Fruit fly (Drosophila melanogaster) whole organism, embryonic: ENCODE results near the gene pbl.

ENCODE experiments used
- Asciz ChIP-seq: fragments of 200-800 bp; sonication (Bioruptor generic); optimal IDR thresholded peaks from 2 replicates; lab custom pipeline; 2017; ENCODE audit warnings: missing biosample characterization, mild to moderate bottlenecking, missing genetic modification characterization, missing genetic modification reagents
- CG10209 ChIP-seq: fragments of 200-800 bp; sonication (Bioruptor generic); optimal IDR thresholded peaks from 3 replicates; lab custom pipeline; 2017; ENCODE audit warnings: missing biosample characterization, mild to moderate bottlenecking, missing genetic modification characterization, missing genetic modification reagents
- CG10274 ChIP-seq: fragments of 200-800 bp; sonication (Bioruptor generic); optimal IDR thresholded peaks from 3 replicates; lab custom pipeline; 2017; ENCODE audit warnings: missing biosample characterization, mild to moderate bottlenecking, missing genetic modification characterization
- CG10431 ChIP-seq: fragments of 200-800 bp; sonication (Bioruptor generic); optimal IDR thresholded peaks from 3 replicates; lab custom pipeline; 2018; ENCODE audit warnings: missing biosample characterization, mild to moderate bottlenecking, missing genetic modification characterization
- CG11398 ChIP-seq: fragments of 200-800 bp; sonication (Bioruptor generic); optimal IDR thresholded peaks from 2 replicates; lab custom pipeline; 2016; ENCODE audit warnings: missing biosample characterization, missing genetic modification characterization
- CG13123 ChIP-seq: fragments of 200-800 bp; sonication (Bioruptor generic); optimal IDR thresholded peaks from 2 replicates; lab custom pipeline; 2016; ENCODE audit warnings: missing biosample characterization, missing genetic modification characterization
- CG14014 ChIP-seq: fragments of 200-800 bp; sonication (Bioruptor generic); IDR thresholded peaks from 2 replicates; pipeline ENCODE4 v1.3.6; 2022; ENCODE audit warnings: missing biosample characterization, missing genetic modification characterization
- CG14965 ChIP-seq: fragments of 200-800 bp; sonication (Bioruptor generic); optimal IDR thresholded peaks from 2 replicates; lab custom pipeline; 2016; ENCODE audit warnings: missing biosample characterization, missing genetic modification characterization, borderline replicate concordance
- CG17385 ChIP-seq: fragments of 200-800 bp; sonication (Bioruptor generic); optimal IDR thresholded peaks from 3 replicates; lab custom pipeline; 2018; ENCODE audit warnings: missing biosample characterization, mild to moderate bottlenecking, missing genetic modification characterization
- CG18262 ChIP-seq: fragments of 200-800 bp; optimal IDR thresholded peaks from 3 replicates; lab custom pipeline; 2019; ENCODE audit warnings: missing biosample characterization, mild to moderate bottlenecking, missing genetic modification characterization, moderate library complexity
- CG18619 ChIP-seq: fragments of 200-800 bp; sonication (Bioruptor generic); optimal IDR thresholded peaks from 3 replicates; lab custom pipeline; 2017; ENCODE audit warnings: missing biosample characterization, mild to moderate bottlenecking, missing genetic modification characterization
- CG2199 ChIP-seq: fragments of 200-800 bp; sonication (Bioruptor generic); IDR thresholded peaks from 3 replicates; pipeline ENCODE4 v1.3.6; 2022; ENCODE audit warnings: missing biosample characterization, missing genetic modification characterization
- CG30403 ChIP-seq: fragments of 200-800 bp; sonication (Bioruptor generic); optimal IDR thresholded peaks from 3 replicates; lab custom pipeline; 2016; ENCODE audit warnings: missing biosample characterization, missing genetic modification characterization
- CG31365 ChIP-seq: fragments of 200-800 bp; sonication (Bioruptor generic); optimal IDR thresholded peaks from 2 replicates; lab custom pipeline; 2018; ENCODE audit warnings: missing biosample characterization, mild to moderate bottlenecking, missing genetic modification characterization
- CG3281 ChIP-seq: fragments of 200-800 bp; sonication (Bioruptor generic); optimal IDR thresholded peaks from 3 replicates; lab custom pipeline; 2017; ENCODE audit warnings: missing biosample characterization, mild to moderate bottlenecking, missing genetic modification characterization
- CG34376 ChIP-seq: fragments of 200-800 bp; sonication (Bioruptor generic); optimal IDR thresholded peaks from 2 replicates; lab custom pipeline; 2018; ENCODE audit warnings: missing biosample characterization, mild to moderate bottlenecking, missing genetic modification characterization
- CG4328 ChIP-seq: fragments of 200-800 bp; sonication (Bioruptor generic); optimal IDR thresholded peaks from 3 replicates; lab custom pipeline; 2017; ENCODE audit warnings: missing biosample characterization, missing genetic modification reagents, missing genetic modification characterization
- CG4424 ChIP-seq: fragments of 200-800 bp; sonication (Bioruptor generic); optimal IDR thresholded peaks from 3 replicates; lab custom pipeline; 2016; ENCODE audit warnings: missing biosample characterization, missing genetic modification characterization
- CG6813 ChIP-seq: fragments of 200-800 bp; sonication (Bioruptor generic); optimal IDR thresholded peaks from 2 replicates; lab custom pipeline; 2017; ENCODE audit warnings: missing biosample characterization, missing genetic modification characterization, mild to moderate bottlenecking, moderate library complexity, missing genetic modification reagents
- CG7556 ChIP-seq: fragments of 200-800 bp; sonication (Bioruptor generic); optimal IDR thresholded peaks from 2 replicates; lab custom pipeline; 2017; ENCODE audit warnings: missing biosample characterization, mild to moderate bottlenecking, missing genetic modification characterization
- CG8765 ChIP-seq: fragments of 200-800 bp; sonication (Bioruptor generic); IDR thresholded peaks from 2 replicates; pipeline ENCODE4 v1.3.6; 2022; ENCODE audit warnings: missing biosample characterization, missing genetic modification characterization
- Doc2 ChIP-seq: fragments of 200-800 bp; sonication (Bioruptor generic); IDR thresholded peaks from 2 replicates; pipeline ENCODE4 v1.3.6; 2022; ENCODE audit warnings: missing biosample characterization, missing genetic modification characterization
- Dref ChIP-seq: fragments of 200-800 bp; sonication (Bioruptor generic); IDR thresholded peaks from 2 replicates; pipeline ENCODE4 v1.3.6; 2022; ENCODE audit warnings: missing biosample characterization, missing genetic modification characterization
- Eip74EF ChIP-seq, 2 experiments: fragments of 200-800 bp in 1 of 2; fragments of >200 bp in 1 of 2; sonication (Bioruptor generic) in 1 of 2; optimal IDR thresholded peaks; 2 replicates each; lab custom pipeline; 2017 to 2019; ENCODE audit warnings: missing biosample characterization in 2 of 2, missing genetic modification characterization in 2 of 2, mild to moderate bottlenecking in 1 of 2, moderate library complexity in 1 of 2
- HmgD ChIP-seq: fragments of 200-800 bp; sonication (Bioruptor generic); optimal IDR thresholded peaks from 3 replicates; lab custom pipeline; 2016; ENCODE audit warnings: missing biosample characterization, missing genetic modification characterization
- Hr51 ChIP-seq, 2 experiments: fragments of 200-800 bp; sonication (Bioruptor generic); optimal IDR thresholded peaks; 2 replicates in 1 of 2; 3 replicates in 1 of 2; lab custom pipeline; 2016 to 2018; ENCODE audit warnings: missing biosample characterization in 2 of 2, missing genetic modification characterization in 2 of 2, mild to moderate bottlenecking in 1 of 2, moderate library complexity in 1 of 2
- Jarid2 ChIP-seq: fragments of 200-800 bp; sonication (Bioruptor generic); optimal IDR thresholded peaks from 3 replicates; lab custom pipeline; 2017; ENCODE audit warnings: mild to moderate bottlenecking, missing biosample characterization, missing genetic modification reagents, missing genetic modification characterization
- Lim3 ChIP-seq: fragments of 200-800 bp; sonication (Bioruptor generic); IDR thresholded peaks from 2 replicates; pipeline ENCODE4 v1.3.6; 2022; ENCODE audit warnings: missing biosample characterization, missing genetic modification characterization
- Oaz ChIP-seq: fragments of 200-800 bp; sonication (Bioruptor generic); IDR thresholded peaks from 2 replicates; pipeline ENCODE4 v1.3.6; 2022; ENCODE audit warnings: missing biosample characterization, missing genetic modification characterization
- Side ChIP-seq: fragments of 200-800 bp; sonication (Bioruptor generic); optimal IDR thresholded peaks from 2 replicates; lab custom pipeline; 2016; ENCODE audit warnings: missing biosample characterization, missing genetic modification characterization
- dm ChIP-seq: fragments of 200-800 bp; sonication (Bioruptor generic); optimal IDR thresholded peaks from 3 replicates; lab custom pipeline; 2016; ENCODE audit warnings: missing biosample characterization, missing genetic modification characterization
- gcm ChIP-seq: fragments of 200-800 bp; sonication (Bioruptor generic); optimal IDR thresholded peaks from 2 replicates; lab custom pipeline; 2019; ENCODE audit warnings: missing biosample characterization, mild to moderate bottlenecking, missing genetic modification characterization, moderate library complexity
- gem ChIP-seq: fragments of 200-800 bp; sonication (Bioruptor generic); optimal IDR thresholded peaks from 2 replicates; lab custom pipeline; 2019; ENCODE audit warnings: missing biosample characterization, mild to moderate bottlenecking, missing genetic modification characterization, moderate library complexity
- inv ChIP-seq: fragments of 200-800 bp; sonication (Bioruptor generic); IDR thresholded peaks from 2 replicates; pipeline ENCODE4 v1.3.6; 2022; ENCODE audit warnings: missing biosample characterization, missing genetic modification characterization; ENCODE audit not compliant: partially characterized antibody
- kni ChIP-seq: fragments of 200-800 bp; sonication (Bioruptor generic); optimal IDR thresholded peaks from 3 replicates; lab custom pipeline; 2017; ENCODE audit warnings: mild to moderate bottlenecking, missing biosample characterization, missing genetic modification reagents, missing genetic modification characterization
- lola ChIP-seq, 3 experiments: fragments of >200 bp in 2 of 3; fragments of 200-800 bp in 1 of 3; sonication (Bioruptor generic) in 1 of 3; optimal IDR thresholded peaks; 2 replicates each; lab custom pipeline; 2017 to 2019; ENCODE audit warnings: missing biosample characterization in 3 of 3, missing genetic modification characterization in 3 of 3, mild to moderate bottlenecking in 1 of 3, moderate library complexity in 1 of 3
- org-1 ChIP-seq: fragments of 200-800 bp; sonication (Bioruptor generic); optimal IDR thresholded peaks from 2 replicates; lab custom pipeline; 2017; ENCODE audit warnings: missing biosample characterization, missing genetic modification characterization
- p53 ChIP-seq: fragments of 200-800 bp; sonication (Bioruptor generic); optimal IDR thresholded peaks from 2 replicates; lab custom pipeline; 2016; ENCODE audit warnings: missing biosample characterization, missing genetic modification characterization
- sens ChIP-seq: fragments of 200-800 bp; sonication (Bioruptor generic); peaks from one replicate; lab custom pipeline; 2016; ENCODE audit warnings: missing biosample characterization, missing genetic modification characterization
- sisA ChIP-seq: fragments of 200-800 bp; sonication (Bioruptor generic); IDR thresholded peaks from 2 replicates; pipeline ENCODE4 v1.3.6; 2022; ENCODE audit warnings: missing biosample characterization, missing genetic modification characterization
- slbo ChIP-seq: fragments of 200-800 bp; sonication (Bioruptor generic); IDR thresholded peaks from 2 replicates; pipeline ENCODE4 v1.3.6; 2022; ENCODE audit warnings: missing biosample characterization, missing genetic modification characterization
- tll ChIP-seq, 2 experiments: fragments of 200-800 bp in 1 of 2; fragments of >200 bp in 1 of 2; sonication (Bioruptor generic) in 1 of 2; optimal IDR thresholded peaks; 2 replicates each; lab custom pipeline; 2017 to 2019; ENCODE audit warnings: missing biosample characterization in 2 of 2, missing genetic modification characterization in 2 of 2, mild to moderate bottlenecking in 1 of 2, moderate library complexity in 1 of 2
- ttk ChIP-seq: fragments of 200-800 bp; sonication (Bioruptor generic); IDR thresholded peaks from 2 replicates; pipeline ENCODE4 v2.1.2; 2022; ENCODE audit warnings: missing biosample characterization, missing genetic modification characterization
- usp ChIP-seq: fragments of >200 bp; optimal IDR thresholded peaks from 2 replicates; lab custom pipeline; 2017; ENCODE audit warnings: missing biosample characterization, missing genetic modification characterization
- zf30C ChIP-seq: fragments of 200-800 bp; sonication (Bioruptor generic); optimal IDR thresholded peaks from 3 replicates; lab custom pipeline; 2018; ENCODE audit warnings: missing biosample characterization, mild to moderate bottlenecking, missing genetic modification characterization

The pbl gene

DNA sequence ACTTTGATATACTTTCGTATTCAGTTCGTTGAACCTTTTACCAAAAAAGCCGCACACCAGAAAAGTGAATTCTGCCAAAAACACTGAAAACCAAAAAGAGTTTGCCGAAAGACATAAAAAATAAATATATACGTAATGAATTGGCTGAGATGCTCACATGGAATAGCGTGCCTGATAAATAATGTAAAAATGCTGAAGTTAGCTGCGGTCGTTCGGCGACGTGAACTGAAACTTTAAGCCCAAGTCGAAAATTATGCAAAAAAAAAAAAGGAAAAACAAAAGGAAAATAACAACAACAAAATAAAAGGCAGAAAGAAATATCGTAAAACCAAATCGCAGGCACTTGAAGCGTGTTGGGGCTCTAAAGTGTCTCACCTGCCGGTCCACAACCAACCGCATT is 32.1 kb downstream of the pbl start:
- TF ChIP-seq CG11398 (no peak), CG31365 (tag; lab: Kevin White, UChicago) (no peak), tll (GFP tag; optimal IDR thresholded peaks at IDR 0.05; lab: Kevin White, UChicago) (no peak)

DNA sequence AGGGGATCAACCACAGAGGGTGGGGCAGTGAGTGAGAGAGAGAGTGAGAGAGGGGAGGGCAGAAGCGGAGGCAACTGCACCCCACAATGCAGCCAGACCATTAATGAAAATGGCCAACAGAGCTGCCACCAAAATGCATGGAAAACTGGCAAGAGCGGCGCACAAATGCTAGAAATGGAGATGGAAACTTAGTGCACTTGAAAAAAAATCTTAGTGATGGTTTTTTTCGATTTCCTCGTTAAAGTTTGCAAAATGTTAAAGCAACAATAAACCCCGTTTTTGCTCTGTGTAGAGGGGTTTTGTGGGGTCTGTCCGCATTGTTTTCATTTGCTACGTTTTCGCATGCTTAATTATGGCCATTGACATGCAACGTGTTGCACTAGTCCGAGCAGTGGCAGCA is 34.3 kb downstream of the pbl start:
- TF ChIP-seq CG10274 (no peak), Side (GFP tag; lab: Kevin White, UChicago) (no peak), ttk (GFP tag; lab: Robert Waterston, UW) (no peak), Eip74EF (GFP tag; optimal IDR thresholded peaks at IDR 0.05; lab: Kevin White, UChicago) (no peak), CG14965 (GFP tag; lab: Kevin White, UChicago) (no peak), CG14014 (GFP tag; lab: Robert Waterston, UW) (no peak), usp (no peak), Doc2 (no peak), Lim3 (GFP tag; lab: Robert Waterston, UW) (no peak), CG2199 (no peak), CG13123 (GFP tag; lab: Kevin White, UChicago) (no peak)
- TF ChIP-seq, all 482 proteins: peak for 0

DNA sequence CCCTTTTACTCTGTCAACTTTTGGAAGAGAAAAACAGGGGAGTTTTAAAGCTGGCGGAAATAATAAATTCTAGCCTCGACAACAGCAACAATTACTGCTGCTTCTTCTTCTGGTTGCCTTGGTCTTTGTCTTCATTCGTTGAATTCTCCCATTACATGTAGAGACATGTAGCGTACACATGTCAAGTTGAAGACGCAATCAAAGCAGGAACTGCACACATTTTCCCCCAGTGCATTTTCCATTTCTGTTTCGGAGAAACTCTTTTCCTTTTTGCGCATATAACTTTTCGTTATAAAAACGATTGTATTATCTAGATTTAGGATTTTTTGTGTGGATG is 35.4 kb downstream of the pbl start:
- TF ChIP-seq dm (GFP tag; lab: Kevin White, UChicago) (no peak), kni (GFP tag; lab: Kevin White, UChicago) (peak; percentile 42), CG10431 (GFP tag; lab: Kevin White, UChicago) (peak; percentile 83), CG7556 (no peak), zf30C (GFP tag; lab: Kevin White, UChicago) (peak; percentile 12), tll (GFP tag; optimal IDR thresholded peaks at IDR 0.05; lab: Kevin White, UChicago) (no peak), sens (peak; percentile 74), p53 (GFP tag; lab: Kevin White, UChicago) (peak; percentile 7), CG4328 (GFP tag; lab: Kevin White, UChicago) (no peak), CG17385 (GFP tag; lab: Kevin White, UChicago) (peak; percentile 53), CG18262 (tag; lab: Kevin White, UChicago) (peak; percentile 38), CG2199 (0 out of 3 replicates have a peak, but pooled peaks have one; percentile 46), sisA (GFP tag; lab: Robert Waterston, UW) (no peak), inv (GFP tag; lab: Robert Waterston, UW) (no peak)

DNA sequence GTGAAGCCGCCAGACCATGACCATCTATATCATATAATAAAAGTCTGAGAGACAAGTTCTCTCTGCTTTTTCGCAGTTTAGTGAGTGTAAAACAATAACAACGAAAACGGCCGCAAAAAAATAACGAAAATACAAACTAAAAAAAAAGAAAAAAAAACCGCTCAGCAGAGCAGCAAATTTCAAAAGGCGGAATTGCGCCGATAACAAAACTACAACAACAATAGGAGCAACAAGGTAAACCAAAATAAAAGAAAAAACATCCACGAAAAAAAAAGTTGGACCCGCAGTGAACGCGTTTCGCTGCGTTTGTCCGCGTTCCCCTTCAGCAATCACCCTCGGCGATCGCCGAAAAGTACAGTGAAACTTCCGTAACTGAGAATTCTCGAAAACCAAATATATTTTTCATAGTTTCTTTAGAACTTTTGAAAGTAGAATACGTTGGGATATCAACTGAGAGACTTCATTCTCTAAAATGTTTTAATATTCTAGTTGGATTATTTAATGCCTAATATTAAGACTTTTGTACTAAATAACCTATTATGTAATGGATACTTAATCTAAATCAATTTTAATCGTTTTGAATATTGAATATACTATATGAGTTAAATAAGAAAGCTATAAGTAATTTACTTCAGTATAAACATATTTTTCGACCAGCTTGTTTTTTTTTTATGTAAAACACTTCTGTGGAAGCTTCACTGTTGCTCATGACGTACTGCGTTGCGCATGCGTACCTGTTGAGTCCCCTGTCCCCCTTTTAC is 36.0 kb downstream of the pbl start:
- TF ChIP-seq gcm, result peak; percentile 37
- TF ChIP-seq Jarid2 (GFP tag; lab: Kevin White, UChicago), result no peak
- TF ChIP-seq org-1, result peak; percentile 43
- peak; percentile 54 for TF ChIP-seq CG4424 (GFP tag; lab: Kevin White, UChicago)
- TF ChIP-seq Hr51 (GFP tag; optimal IDR thresholded peaks at IDR 0.05; lab: Kevin White, UChicago), result peak; percentile 16 to 58
- no peak for TF ChIP-seq CG8765
- no peak for TF ChIP-seq Oaz (GFP tag; lab: Robert Waterston, UW)
- TF ChIP-seq HmgD (GFP tag; lab: Kevin White, UChicago), result no peak
- TF ChIP-seq gem (tag; lab: Kevin White, UChicago), result peak; percentile 65
- peak; percentile 66 for TF ChIP-seq CG3281
- peak; percentile 16 for TF ChIP-seq CG34376 (GFP tag; lab: Kevin White, UChicago)
- peak in 1 of 3 experiments; percentile 75 for TF ChIP-seq lola (GFP tag; optimal IDR thresholded peaks at IDR 0.05; lab: Kevin White, UChicago)
- no peak for TF ChIP-seq Dref
- peak; percentile 55 for TF ChIP-seq slbo (GFP tag; lab: Robert Waterston, UW)
- peak; percentile 2 for TF ChIP-seq CG6813 (GFP tag; lab: Kevin White, UChicago)
- TF ChIP-seq Asciz (GFP tag; lab: Kevin White, UChicago), result peak; percentile 56
- peak; percentile 55 for TF ChIP-seq CG18619
- peak; percentile 41 for TF ChIP-seq CG10209 (GFP tag; lab: Kevin White, UChicago)
- TF ChIP-seq CG30403 (GFP tag; lab: Kevin White, UChicago), result peak; percentile 53
